Fruit fly (Drosophila melanogaster): ENCODE results near the gene mrn.

mrn gene

dm6 chr3L:15625676-15626414, 45.5 kb upstream of the mrn start (continued):
- TF ChIP-seq chif (GFP tag; optimal IDR thresholded peaks at IDR 0.05) (peak; percentile 23 to 65), Opbp (GFP tag; IDR thresholded peaks at IDR 0.05; ENCODE audit: partially characterized antibody) (no peak), CG11398 (GFP tag; optimal IDR thresholded peaks at IDR 0.05) (no peak), bcd (GFP tag; optimal IDR thresholded peaks at IDR 0.05) (peak; percentile 93), CG2199 (GFP tag; IDR thresholded peaks at IDR 0.05) (0 out of 3 replicates have a peak, but pooled peaks have one; percentile 13), CG12769 (tag; optimal IDR thresholded peaks at IDR 0.05) (no peak), ssp (GFP tag; IDR thresholded peaks at IDR 0.05) (peak; percentile 79), CG11695 (GFP tag; IDR thresholded peaks at IDR 0.05) (peak; percentile 89), CG14860 (GFP tag; IDR thresholded peaks at IDR 0.05; ENCODE audit: partially characterized antibody) (no peak), CG3995 (GFP tag; optimal IDR thresholded peaks at IDR 0.05) (peak; percentile 52), Tbp (GFP tag; optimal IDR thresholded peaks at IDR 0.05) (no peak), ERR (GFP tag; optimal IDR thresholded peaks at IDR 0.05) (no peak), cato (GFP tag; optimal IDR thresholded peaks at IDR 0.05; ENCODE audit: borderline replicate concordance) (peak; percentile 66), CG2875 (GFP tag; optimal IDR thresholded peaks at IDR 0.05) (peak; percentile 89), CG6683 (GFP tag; optimal IDR thresholded peaks at IDR 0.05) (peak; percentile 84), Six4 (GFP tag; optimal IDR thresholded peaks at IDR 0.05) (peak; percentile 83), NC2β (GFP tag; optimal IDR thresholded peaks at IDR 0.05) (peak; percentile 6), CG4282 (GFP tag; optimal IDR thresholded peaks at IDR 0.05) (no peak), aop (GFP tag; IDR thresholded peaks at IDR 0.05) (peak; percentile 28; the same call in 1 of the 2 replicates), wek (GFP tag; optimal IDR thresholded peaks at IDR 0.05) (peak; percentile 71), z (GFP tag; IDR thresholded peaks at IDR 0.05) (no peak), CG16863 (GFP tag; optimal IDR thresholded peaks at IDR 0.05) (no peak), CG4854 (GFP tag; optimal IDR thresholded peaks at IDR 0.05) (peak; percentile 9), Taf1 (GFP tag; IDR thresholded peaks at IDR 0.05) (peak; percentile 31; the same call in 1 of the 2 replicates), Oli (tag; optimal IDR thresholded peaks at IDR 0.05) (peak; percentile 95), caup (GFP tag; optimal IDR thresholded peaks at IDR 0.05; ENCODE audit: severe bottlenecking) (peak; percentile 81), Dad (GFP tag; optimal IDR thresholded peaks at IDR 0.05) (no peak), CG4328 (GFP tag; optimal IDR thresholded peaks at IDR 0.05) (peak; percentile 75), Hand (GFP tag; optimal IDR thresholded peaks at IDR 0.05) (peak; percentile 83), B-H2 (GFP tag; optimal IDR thresholded peaks at IDR 0.05) (peak; percentile 44), Xbp1 (GFP tag; optimal IDR thresholded peaks at IDR 0.05) (peak; percentile 88), CG13894 (tag; optimal IDR thresholded peaks at IDR 0.05) (peak; percentile 25), CG12659 (GFP tag; optimal IDR thresholded peaks at IDR 0.05) (peak; percentile 91), al (GFP tag; IDR thresholded peaks at IDR 0.05) (peak; percentile 88), CG14014 (GFP tag; IDR thresholded peaks at IDR 0.05) (peak; percentile 76), nom (GFP tag; optimal IDR thresholded peaks at IDR 0.05) (peak; percentile 64), sim (GFP tag; IDR thresholded peaks at IDR 0.05) (peak; percentile 69; the same call in 1 of the 2 replicates), cg (GFP tag; optimal IDR thresholded peaks at IDR 0.05) (peak; percentile 89), bbx (GFP tag; IDR thresholded peaks at IDR 0.05; ENCODE audit: partially characterized antibody) (no peak), CG17829 (tag; optimal IDR thresholded peaks at IDR 0.05) (peak; percentile 91), ato (GFP tag; IDR thresholded peaks at IDR 0.05; ENCODE audit: partially characterized antibody) (no peak), Chrac-16 (GFP tag; optimal IDR thresholded peaks at IDR 0.05) (peak; percentile 83), zen (tag; optimal IDR thresholded peaks at IDR 0.05) (peak; percentile 79), CG10959 (GFP tag; IDR thresholded peaks at IDR 0.05) (peak; percentile 7; the same call in 1 of the 2 replicates), CG4424 (GFP tag; optimal IDR thresholded peaks at IDR 0.05) (peak; percentile 93), so (GFP tag; IDR thresholded peaks at IDR 0.05) (peak; percentile 57; the same call in 1 of the 3 replicates), ham (GFP tag; IDR thresholded peaks at IDR 0.05) (no peak), CG3847 (GFP tag; IDR thresholded peaks at IDR 0.05) (peak; percentile 77), shn (GFP tag; optimal IDR thresholded peaks at IDR 0.05) (no peak)

Measured in whole organism, embryonic.